Worm (Caenorhabditis elegans) whole organism, L4 larva: Measurements from ENCODE around the gene F13D11.3.

ENCODE experiments used
- D1046.2 ChIP-seq: fragments of 200-800 bp; sonication (Bioruptor generic); IDR thresholded peaks from 2 replicates; pipeline ENCODE4 v1.3.6; 2022; ENCODE audit warnings: missing genetic modification characterization, missing compliant biosample characterization
- F26F4.8 ChIP-seq: fragments of 200-800 bp; sonication (Bioruptor generic); conservative IDR thresholded peaks from 2 replicates; pipeline ENCODE4 v1.3.6; 2022; ENCODE audit warnings: missing genetic modification characterization, missing compliant biosample characterization
- F37D6.2 ChIP-seq: sonication (generic microtip); optimal IDR thresholded peaks from 2 replicates; lab custom pipeline; 2016; ENCODE audit warnings: mild to moderate bottlenecking, missing genetic modification characterization, missing compliant biosample characterization
- R02D3.7 ChIP-seq: fragments of 150-350 bp; sonication (generic microtip); optimal IDR thresholded peaks from 3 replicates; lab custom pipeline; 2014; ENCODE audit warnings: missing biosample characterization, missing genetic modification characterization
- Y48G9A.11 ChIP-seq: fragments of 200-800 bp; sonication (Bioruptor generic); IDR thresholded peaks from 2 replicates; pipeline ENCODE4 v1.3.6; 2022; ENCODE audit warnings: missing genetic modification reagents, missing genetic modification characterization, missing compliant biosample characterization
- Y5F2A.4 ChIP-seq: fragments of 200-800 bp; sonication (Bioruptor generic); optimal IDR thresholded peaks from 2 replicates; lab custom pipeline; 2018; ENCODE audit warnings: mild to moderate bottlenecking, missing genetic modification characterization, missing compliant biosample characterization
- Y75B8A.6 ChIP-seq: fragments of 200-800 bp; sonication (Bioruptor generic); IDR thresholded peaks from 2 replicates; pipeline ENCODE4 v1.3.6; 2022; ENCODE audit warnings: missing genetic modification reagents, missing genetic modification characterization, missing compliant biosample characterization
- aha-1 ChIP-seq: fragments of 150-350 bp; peaks from one replicate; lab custom pipeline; 2014; ENCODE audit warnings: missing biosample characterization, missing genetic modification characterization
- aly-2 ChIP-seq: sonication (generic microtip); optimal IDR thresholded peaks from 2 replicates; lab custom pipeline; 2018; ENCODE audit warnings: missing biosample characterization, missing genetic modification characterization
- ama-1 ChIP-seq: fragments of 150-350 bp; optimal IDR thresholded peaks from 2 replicates; lab custom pipeline; 2014; ENCODE audit warnings: inconsistent platforms, mixed read lengths
- arid-1 ChIP-seq: fragments of 200-800 bp; sonication (Bioruptor generic); conservative IDR thresholded peaks from 2 replicates; pipeline ENCODE4 v1.3.6; 2022; ENCODE audit warnings: missing genetic modification reagents, missing genetic modification characterization, missing compliant biosample characterization
- ceh-28 ChIP-seq: fragments of 150-350 bp; optimal IDR thresholded peaks from 2 replicates; lab custom pipeline; 2014; ENCODE audit warnings: missing biosample characterization, missing genetic modification reagents, missing genetic modification characterization
- ceh-62 ChIP-seq: sonication (generic microtip); optimal IDR thresholded peaks from 2 replicates; lab custom pipeline; 2017; ENCODE audit warnings: missing biosample characterization, missing genetic modification characterization
- ces-1 ChIP-seq: fragments of 150-350 bp; sonication (generic microtip); optimal IDR thresholded peaks from 4 replicates; lab custom pipeline; 2014; ENCODE audit warnings: missing biosample characterization, missing genetic modification reagents, missing genetic modification characterization
- cey-2 ChIP-seq: sonication (generic microtip); optimal IDR thresholded peaks from 3 replicates; lab custom pipeline; 2017; ENCODE audit warnings: missing genetic modification characterization, mild to moderate bottlenecking, missing compliant biosample characterization, antibody characterized with exemption, borderline replicate concordance; ENCODE audit not compliant: insufficient read depth
- daf-12 ChIP-seq: fragments of 150-350 bp; optimal IDR thresholded peaks from 2 replicates; lab custom pipeline; 2014; ENCODE audit warnings: missing biosample characterization, missing genetic modification reagents, missing genetic modification characterization
- daf-19 ChIP-seq: fragments of 200-800 bp; sonication (Bioruptor generic); conservative IDR thresholded peaks from 2 replicates; pipeline ENCODE4 v1.3.6; 2022; ENCODE audit warnings: missing genetic modification characterization, missing compliant biosample characterization
- dmd-6 ChIP-seq: fragments of 200-800 bp; sonication (Bioruptor generic); IDR thresholded peaks from 2 replicates; pipeline ENCODE4 v1.3.6; 2022; ENCODE audit warnings: missing genetic modification reagents, missing genetic modification characterization, missing compliant biosample characterization
- dmd-8 ChIP-seq: fragments of 200-800 bp; sonication (Bioruptor generic); IDR thresholded peaks from 2 replicates; pipeline ENCODE4 v1.3.6; 2022; ENCODE audit warnings: missing genetic modification characterization, missing compliant biosample characterization
- dmd-9 ChIP-seq: fragments of 200-800 bp; sonication (Bioruptor generic); IDR thresholded peaks from 2 replicates; pipeline ENCODE4 v1.3.6; 2022; ENCODE audit warnings: missing genetic modification reagents, missing genetic modification characterization, missing compliant biosample characterization
- dpl-1 ChIP-seq: fragments of 150-350 bp; optimal IDR thresholded peaks from 2 replicates; lab custom pipeline; 2014; ENCODE audit warnings: missing biosample characterization, missing genetic modification reagents, missing genetic modification characterization
- gei-8 ChIP-seq: fragments of 200-800 bp; sonication (Bioruptor generic); optimal IDR thresholded peaks from 2 replicates; lab custom pipeline; 2018; ENCODE audit warnings: mild to moderate bottlenecking, missing genetic modification characterization, missing compliant biosample characterization
- hif-1 ChIP-seq, 2 experiments: sonication (generic microtip); optimal IDR thresholded peaks; 2 replicates each; lab custom pipeline; 2016 to 2017; ENCODE audit warnings: missing compliant biosample characterization in 2 of 2, missing genetic modification characterization in 2 of 2, missing genetic modification reagents in 2 of 2, missing genotype in 2 of 2, mild to moderate bottlenecking in 1 of 2
- hlh-11 ChIP-seq: fragments of 200-800 bp; sonication (Bioruptor generic); optimal IDR thresholded peaks from 2 replicates; lab custom pipeline; 2018; ENCODE audit warnings: mild to moderate bottlenecking, missing genetic modification characterization, missing compliant biosample characterization
- hmg-1.1 ChIP-seq: fragments of 200-800 bp; sonication (Bioruptor generic); IDR thresholded peaks from 2 replicates; pipeline ENCODE4 v1.3.6; 2022; ENCODE audit warnings: missing genetic modification reagents, missing genetic modification characterization, missing compliant biosample characterization
- jun-1 ChIP-seq: fragments of 150-350 bp; optimal IDR thresholded peaks from 2 replicates; lab custom pipeline; 2014; ENCODE audit warnings: missing biosample characterization, missing genetic modification reagents, missing genetic modification characterization
- lin-13 ChIP-seq: fragments of 150-350 bp; optimal IDR thresholded peaks from 2 replicates; lab custom pipeline; 2014; ENCODE audit warnings: missing biosample characterization, missing genetic modification reagents, missing genetic modification characterization
- lin-15B ChIP-seq: fragments of 150-350 bp; sonication (generic microtip); optimal IDR thresholded peaks from 3 replicates; lab custom pipeline; 2014; ENCODE audit warnings: missing biosample characterization, missing genetic modification characterization
- lin-29 ChIP-seq: fragments of 200-800 bp; sonication (Bioruptor generic); IDR thresholded peaks from 2 replicates; pipeline ENCODE4 v1.3.6; 2022; ENCODE audit warnings: missing genetic modification reagents, missing genetic modification characterization, missing compliant biosample characterization
- lir-3 ChIP-seq: sonication (generic microtip); optimal IDR thresholded peaks from 2 replicates; lab custom pipeline; 2016; ENCODE audit warnings: mild to moderate bottlenecking, missing genetic modification characterization, missing compliant biosample characterization
- lsy-2 ChIP-seq, 2 experiments: fragments of 150-350 bp in 1 of 2; sonication (generic microtip) in 1 of 2; optimal IDR thresholded peaks; 2 replicates each; lab custom pipeline; 2014 to 2017; ENCODE audit warnings: missing biosample characterization in 2 of 2, missing genetic modification characterization in 2 of 2
- madf-9 ChIP-seq: fragments of 200-800 bp; sonication (Bioruptor generic); conservative IDR thresholded peaks from 2 replicates; pipeline ENCODE4 v1.3.6; 2022; ENCODE audit warnings: missing genetic modification reagents, missing genetic modification characterization, missing compliant biosample characterization
- mdl-1 ChIP-seq, 2 experiments: fragments of 150-350 bp in 1 of 2; sonication (generic microtip) in 1 of 2; optimal IDR thresholded peaks; 2 replicates each; lab custom pipeline; 2014 to 2017; ENCODE audit warnings: missing biosample characterization in 2 of 2, missing genetic modification characterization in 2 of 2
- mep-1 ChIP-seq: fragments of 150-350 bp; sonication (generic microtip); optimal IDR thresholded peaks from 3 replicates; lab custom pipeline; 2014; ENCODE audit warnings: missing biosample characterization, missing genetic modification characterization
- nhr-10 ChIP-seq: fragments of 150-350 bp; optimal IDR thresholded peaks from 2 replicates; lab custom pipeline; 2014; ENCODE audit warnings: missing biosample characterization, missing genetic modification characterization
- nhr-102 ChIP-seq: sonication (generic microtip); optimal IDR thresholded peaks from 2 replicates; lab custom pipeline; 2016; ENCODE audit warnings: mild to moderate bottlenecking, missing genetic modification characterization, moderate library complexity, missing compliant biosample characterization
- nhr-237 ChIP-seq: sonication (generic microtip); optimal IDR thresholded peaks from 2 replicates; lab custom pipeline; 2017; ENCODE audit warnings: missing biosample characterization, missing genetic modification characterization
- nhr-41 ChIP-seq: fragments of 200-800 bp; sonication (Bioruptor generic); IDR thresholded peaks from 2 replicates; pipeline ENCODE4 v1.3.6; 2022; ENCODE audit warnings: missing genetic modification reagents, missing genetic modification characterization, missing compliant biosample characterization
- nhr-42 ChIP-seq: fragments of 200-800 bp; sonication (Bioruptor generic); IDR thresholded peaks from 2 replicates; pipeline ENCODE4 v1.3.6; 2022; ENCODE audit warnings: missing genetic modification characterization, missing compliant biosample characterization
- nhr-77 ChIP-seq: fragments of 150-350 bp; optimal IDR thresholded peaks from 2 replicates; lab custom pipeline; 2014; ENCODE audit warnings: missing biosample characterization, missing genetic modification characterization
- php-3 ChIP-seq: fragments of 200-800 bp; sonication (Bioruptor generic); IDR thresholded peaks from 2 replicates; pipeline ENCODE4 v1.3.6; 2022; ENCODE audit warnings: missing genetic modification reagents, missing genetic modification characterization, missing compliant biosample characterization
- sdz-12 ChIP-seq: fragments of 200-800 bp; sonication (Bioruptor generic); optimal IDR thresholded peaks from 2 replicates; lab custom pipeline; 2018; ENCODE audit warnings: mild to moderate bottlenecking, missing genetic modification characterization, missing compliant biosample characterization
- skn-1 ChIP-seq: fragments of 150-350 bp; optimal IDR thresholded peaks from 2 replicates; lab custom pipeline; 2014; ENCODE audit warnings: missing biosample characterization, missing genetic modification characterization
- snpc-1.2 ChIP-seq: fragments of 200-800 bp; sonication (Bioruptor generic); IDR thresholded peaks from 2 replicates; pipeline ENCODE4 v1.3.6; 2022; ENCODE audit warnings: missing genetic modification reagents, missing genetic modification characterization, missing compliant biosample characterization
- tag-97 ChIP-seq: fragments of 200-800 bp; sonication (Bioruptor generic); IDR thresholded peaks from 2 replicates; pipeline ENCODE4 v1.3.6; 2022; ENCODE audit warnings: missing genetic modification characterization, missing compliant biosample characterization
- unc-130 ChIP-seq: sonication (generic microtip); optimal IDR thresholded peaks from 2 replicates; lab custom pipeline; 2016; ENCODE audit warnings: missing genetic modification reagents, missing genetic modification characterization, missing compliant biosample characterization
- unc-62 ChIP-seq, 3 experiments: fragments of 150-350 bp in 1 of 3; sonication (generic microtip); optimal IDR thresholded peaks in 2 of 3; peaks in 1 of 3; 1 replicate in 1 of 3; 2 replicates in 2 of 3; lab custom pipeline; 2014 to 2017; ENCODE audit warnings: missing biosample characterization in 3 of 3, missing genetic modification characterization in 3 of 3, missing genetic modification reagents in 3 of 3, missing genotype in 1 of 3
- vab-7 ChIP-seq: fragments of 200-800 bp; sonication (Bioruptor generic); IDR thresholded peaks from 2 replicates; pipeline ENCODE4 v1.3.6; 2022; ENCODE audit warnings: missing genetic modification reagents, missing genetic modification characterization, missing compliant biosample characterization
- zfp-2 ChIP-seq: sonication (generic microtip); optimal IDR thresholded peaks from 2 replicates; lab custom pipeline; 2016; ENCODE audit warnings: mild to moderate bottlenecking, missing genetic modification characterization, missing compliant biosample characterization
- zip-11 ChIP-seq: fragments of 200-800 bp; sonication (Bioruptor generic); IDR thresholded peaks from 2 replicates; pipeline ENCODE4 v1.3.6; 2022; ENCODE audit warnings: missing genetic modification characterization, missing compliant biosample characterization
- ztf-11 ChIP-seq: fragments of 150-350 bp; optimal IDR thresholded peaks from 2 replicates; lab custom pipeline; 2014; ENCODE audit warnings: missing biosample characterization, missing genetic modification characterization

F13D11.3 gene

ce11 chrX:5801156-5801592 lies 4.5 kb downstream of the F13D11.3 start (continued):
- TF ChIP-seq dmd-9 (GFP tag; lab: Robert Waterston, UW) (peak; percentile 86), dmd-6 (GFP tag; lab: Robert Waterston, UW) (peak; percentile 69), nhr-102 (tag; lab: Kevin White, UChicago) (peak; percentile 88), jun-1 (peak; percentile 86), madf-9 (GFP tag; lab: Robert Waterston, UW) (peak; percentile 87), nhr-10 (peak; percentile 67), ama-1 (lab: Kevin White, UChicago) (no peak), sdz-12 (GFP tag; lab: Kevin White, UChicago) (peak; percentile 76), php-3 (GFP tag; lab: Robert Waterston, UW) (peak; percentile 83), ztf-11 (no peak), daf-19 (peak; percentile 92), dpl-1 (peak; percentile 52), hif-1 (tag; optimal IDR thresholded peaks at IDR 0.05; lab: Kevin White, UChicago) (peak; percentile 59 to 63), mep-1 (tag; lab: Kevin White, UChicago) (peak; percentile 94), zfp-2 (tag; lab: Kevin White, UChicago) (peak; percentile 48), ceh-62 (no peak), Y75B8A.6 (GFP tag; lab: Robert Waterston, UW) (peak; percentile 76; the same call in 1 of the 2 replicates), ces-1 (GFP tag; lab: Kevin White, UChicago) (peak; percentile 91), ceh-28 (tag; lab: Kevin White, UChicago) (peak; percentile 26), lsy-2 (tag; optimal IDR thresholded peaks at IDR 0.05; lab: Kevin White, UChicago) (peak; percentile 74 to 85), unc-62 (GFP tag; optimal IDR thresholded peaks at IDR 0.05 in 1 of 2; lab: Kevin White, UChicago) (peak in 1 of 2 experiments; percentile 57), unc-62 (tag; optimal IDR thresholded peaks at IDR 0.05; lab: Kevin White, UChicago) (no peak), snpc-1.2 (GFP tag; lab: Robert Waterston, UW) (peak; percentile 93), dmd-8 (GFP tag; lab: Robert Waterston, UW) (peak; percentile 94), cey-2 (tag; lab: Kevin White, UChicago) (no peak), lin-13 (GFP tag; lab: Kevin White, UChicago) (peak; percentile 66), lin-29 (GFP tag; lab: Robert Waterston, UW) (peak; percentile 64; the same call in 1 of the 2 replicates), gei-8 (GFP tag; lab: Kevin White, UChicago) (peak; percentile 93), lin-15B (tag; lab: Kevin White, UChicago) (no peak), D1046.2 (peak; percentile 47; the same call in 1 of the 2 replicates), aha-1 (tag; lab: Kevin White, UChicago) (peak; percentile 98), mdl-1 (tag; optimal IDR thresholded peaks at IDR 0.05; lab: Kevin White, UChicago) (peak; percentile 47 to 74), aly-2 (tag; lab: Kevin White, UChicago) (no peak), R02D3.7 (tag; lab: Kevin White, UChicago) (no peak), nhr-77 (tag; lab: Kevin White, UChicago) (peak; percentile 48), arid-1 (GFP tag; lab: Robert Waterston, UW) (peak; percentile 70), Y5F2A.4 (peak; percentile 73), nhr-42 (GFP tag; lab: Robert Waterston, UW) (peak; percentile 83), F26F4.8 (peak; percentile 39; the same call in 1 of the 2 replicates), lir-3 (peak; percentile 83), nhr-237 (peak; percentile 24), unc-130 (GFP tag; lab: Kevin White, UChicago) (peak; percentile 73), tag-97 (GFP tag; lab: Robert Waterston, UW) (peak; percentile 82; the same call in 1 of the 2 replicates), Y48G9A.11 (GFP tag; lab: Robert Waterston, UW) (peak; percentile 75), skn-1 (tag; lab: Kevin White, UChicago) (no peak), F37D6.2 (tag; lab: Kevin White, UChicago) (peak; percentile 83), vab-7 (GFP tag; lab: Robert Waterston, UW) (peak; percentile 92), hlh-11 (tag; lab: Kevin White, UChicago) (peak; percentile 83), hmg-1.1 (GFP tag; lab: Robert Waterston, UW) (peak; percentile 98), nhr-41 (GFP tag; lab: Robert Waterston, UW) (0 out of 2 replicates have a peak, but pooled peaks have one; percentile 53), daf-12 (tag; lab: Kevin White, UChicago) (no peak), zip-11 (GFP tag; lab: Robert Waterston, UW) (0 out of 2 replicates have a peak, but pooled peaks have one; percentile 26)
